Worm (Caenorhabditis elegans): ENCODE data around the gene C18D11.9.

Gene C18D11.9

DNA sequence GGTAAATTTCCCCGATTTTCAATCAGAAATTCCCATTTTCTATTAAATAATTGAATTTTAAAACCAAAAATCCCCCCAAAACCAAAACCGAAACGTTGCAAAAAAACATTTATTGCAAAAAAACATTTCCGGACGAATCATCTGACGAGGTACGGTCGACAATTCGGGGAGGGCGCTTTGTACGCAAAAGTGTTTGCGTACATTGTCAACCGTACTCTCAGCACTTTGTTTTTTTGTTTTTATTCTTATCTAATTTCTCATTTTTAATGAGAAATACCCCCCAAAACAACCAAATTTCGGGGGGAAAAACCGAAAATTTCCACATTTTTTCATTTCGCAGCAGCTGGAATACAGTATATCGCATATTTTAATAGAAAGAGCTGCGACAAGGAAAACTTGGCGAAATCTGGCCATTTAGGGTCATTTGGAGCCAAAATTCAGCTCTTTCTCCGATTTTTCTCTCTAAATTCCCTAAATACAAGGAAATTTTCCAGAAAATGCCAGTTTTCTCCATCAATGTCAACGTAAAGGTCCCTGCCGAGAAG is 38.8 kb downstream of the C18D11.9 start, which contains the start of gene mif-1:
TSS of gene mif-1 (plus strand) at position 495 of the 545 bp plus-strand sequence.
- TF ChIP-seq elt-2 (tag; optimal IDR thresholded peaks at IDR 0.05) = peak; percentile 26
- TF ChIP-seq nfya-1 (tag; optimal IDR thresholded peaks at IDR 0.05) = peak; percentile 68
- no peak for TF ChIP-seq hlh-6 (tag; optimal IDR thresholded peaks at IDR 0.05)
- TF ChIP-seq rnt-1 (tag; optimal IDR thresholded peaks at IDR 0.05) = no peak
- peak; percentile 30 for TF ChIP-seq hlh-30 (tag; optimal IDR thresholded peaks at IDR 0.05; ENCODE audit: insufficient read depth)

- TF ChIP-seq ceh-9 (tag; optimal IDR thresholded peaks at IDR 0.05) (no peak), ceh-22 (tag; optimal IDR thresholded peaks at IDR 0.05) (no peak), gmeb-2 (tag; optimal IDR thresholded peaks at IDR 0.05) (no peak), rnt-1 (tag; optimal IDR thresholded peaks at IDR 0.05) (peak; percentile 58), pag-3 (tag; optimal IDR thresholded peaks at IDR 0.05; ENCODE audit: borderline replicate concordance) (no peak), ceh-48 (tag; optimal IDR thresholded peaks at IDR 0.05) (no peak), nfya-1 (tag; optimal IDR thresholded peaks at IDR 0.05) (no peak), K02D7.2 (tag; optimal IDR thresholded peaks at IDR 0.05) (peak; percentile 4), ceh-14 (tag; optimal IDR thresholded peaks at IDR 0.05) (peak; percentile 64), hlh-13 (GFP tag; optimal IDR thresholded peaks at IDR 0.05) (no peak), tbx-2 (tag; optimal IDR thresholded peaks at IDR 0.05) (peak; percentile 82), ceh-19 (GFP tag; optimal IDR thresholded peaks at IDR 0.05) (no peak), dve-1 (tag; optimal IDR thresholded peaks at IDR 0.05) (no peak), fkh-6 (tag; optimal IDR thresholded peaks at IDR 0.05) (peak; percentile 34), lin-11 (tag; optimal IDR thresholded peaks at IDR 0.05) (no peak), odd-2 (tag; optimal IDR thresholded peaks at IDR 0.05) (no peak), fkh-10 (GFP tag; optimal IDR thresholded peaks at IDR 0.05) (no peak), mec-3 (tag; optimal IDR thresholded peaks at IDR 0.05; ENCODE audit: borderline replicate concordance) (no peak), unc-3 (GFP tag; conservative IDR thresholded peaks at IDR 0.05) (no peak), unc-3 (tag; optimal IDR thresholded peaks at IDR 0.05) (no peak), hlh-8 (tag; optimal IDR thresholded peaks at IDR 0.05) (peak; percentile 56), ahr-1 (tag; optimal IDR thresholded peaks at IDR 0.05) (peak; percentile 27), F13H6.1 (tag; optimal IDR thresholded peaks at IDR 0.05) (peak; percentile 44), C08G9.2 (tag; optimal IDR thresholded peaks at IDR 0.05) (peak; percentile 62), ceh-2 (tag; optimal IDR thresholded peaks at IDR 0.05) (peak; percentile 62), ceh-34 (tag; optimal IDR thresholded peaks at IDR 0.05) (peak; percentile 24), madf-2 (tag; optimal IDR thresholded peaks at IDR 0.05) (no peak), ref-2 (tag; optimal IDR thresholded peaks at IDR 0.05) (peak; percentile 67), sox-4 (tag; optimal IDR thresholded peaks at IDR 0.05) (no peak), pha-2 (tag; optimal IDR thresholded peaks at IDR 0.05) (no peak), hlh-30 (tag; optimal IDR thresholded peaks at IDR 0.05; ENCODE audit: insufficient read depth) (no peak), ceh-31 (tag; optimal IDR thresholded peaks at IDR 0.05) (peak; percentile 88), sox-2 (GFP tag; IDR thresholded peaks at IDR 0.05) (no peak), nhr-232 (tag; optimal IDR thresholded peaks at IDR 0.05) (no peak), pqm-1 (tag; optimal IDR thresholded peaks at IDR 0.05) (no peak), nhr-11 (tag; optimal IDR thresholded peaks at IDR 0.05) (no peak), tbx-7 (tag; optimal IDR thresholded peaks at IDR 0.05) (peak; percentile 52), eyg-1 (tag; optimal IDR thresholded peaks at IDR 0.05) (no peak), ttx-3 (tag; optimal IDR thresholded peaks at IDR 0.05) (no peak), hlh-15 (tag; optimal IDR thresholded peaks at IDR 0.05) (no peak), hlh-6 (tag; optimal IDR thresholded peaks at IDR 0.05) (no peak), ceh-30 (tag; optimal IDR thresholded peaks at IDR 0.05) (no peak), ama-1 (optimal IDR thresholded peaks at IDR 0.05) (no peak), zip-5 (tag; optimal IDR thresholded peaks at IDR 0.05) (peak; percentile 57), Y22D7AL.16 (tag; optimal IDR thresholded peaks at IDR 0.05) (no peak), ceh-18 (tag; optimal IDR thresholded peaks at IDR 0.05) (no peak), sdc-2 (tag; optimal IDR thresholded peaks at IDR 0.05) (no peak), pros-1 (tag; optimal IDR thresholded peaks at IDR 0.05) (no peak), fax-1 (tag; optimal IDR thresholded peaks at IDR 0.05) (peak; percentile 52), dmd-4 (tag; optimal IDR thresholded peaks at IDR 0.05; ENCODE audit: borderline replicate concordance) (peak; percentile 42)
These were observed 39.4 kb downstream of the C18D11.9 start for ce11 chrIII:11848317-11848716.

Measured in whole organism, late embryonic.